Fruit fly (Drosophila melanogaster) whole organism, prepupa: ENCODE measurements around the gene RhoGEF64C.

ENCODE experiments used
- CG10631 ChIP-seq: fragments of 200-800 bp; sonication (Bioruptor generic); optimal IDR thresholded peaks from 2 replicates; lab custom pipeline; 2016; ENCODE audit warnings: missing biosample characterization, missing genetic modification characterization
- CG3032 ChIP-seq: fragments of 200-800 bp; optimal IDR thresholded peaks from 2 replicates; lab custom pipeline; 2019; ENCODE audit warnings: missing biosample characterization, mild to moderate bottlenecking, missing genetic modification characterization, moderate library complexity
- Ets21C ChIP-seq: fragments of 200-800 bp; sonication (Bioruptor generic); optimal IDR thresholded peaks from 3 replicates; lab custom pipeline; 2016; ENCODE audit warnings: missing biosample characterization, missing genetic modification characterization
- Hr38 ChIP-seq: sonication (Bioruptor generic); optimal IDR thresholded peaks from 2 replicates; lab custom pipeline; 2016; ENCODE audit warnings: missing biosample characterization, missing genetic modification characterization
- Sox15 ChIP-seq: fragments of 200-800 bp; sonication (Bioruptor generic); optimal IDR thresholded peaks from 3 replicates; lab custom pipeline; 2016; ENCODE audit warnings: missing biosample characterization, missing genetic modification characterization
- eg ChIP-seq: fragments of 200-800 bp; sonication (Bioruptor generic); IDR thresholded peaks from 3 replicates; pipeline ENCODE4 v1.3.6; 2022; ENCODE audit warnings: missing biosample characterization, missing genetic modification characterization

The RhoGEF64C gene

dm6 chr3L:4844792-4845191 lies 152.2 kb downstream of the RhoGEF64C start:
- no peak for TF ChIP-seq CG10631
- TF ChIP-seq eg (GFP tag; lab: Robert Waterston, UW) = no peak
- no peak for TF ChIP-seq Hr38
- no peak for TF ChIP-seq Ets21C (GFP tag; lab: Kevin White, UChicago)
- no peak for TF ChIP-seq CG3032 (tag; lab: Kevin White, UChicago)
- no peak for TF ChIP-seq Sox15 (GFP tag; lab: Kevin White, UChicago)
